Fruit fly (Drosophila melanogaster): ENCODE data around the gene AdipoR.

AdipoR gene

dm6 chr3R:22547585-22548022 is at the start of gene AdipoR:
Gene AdipoR, minus strand, starts transcription at chr3R:22547846.
- no peak for TF ChIP-seq CG8478 (optimal IDR thresholded peaks at IDR 0.05)
- TF ChIP-seq CTCF (optimal IDR thresholded peaks at IDR 0.05) = peak in 1 of 2 experiments; percentile 25

dm6 chr3R:22596450-22596849 is 48.8 kb upstream of the AdipoR start:
- TF ChIP-seq CTCF (optimal IDR thresholded peaks at IDR 0.05) (no peak), CG8478 (optimal IDR thresholded peaks at IDR 0.05) (no peak)

- no peak for TF ChIP-seq CTCF (optimal IDR thresholded peaks at IDR 0.05)
Observed at dm6 chr3R:22595293-22595868, 47.7 kb upstream of the AdipoR start.

- no peak for TF ChIP-seq CTCF (optimal IDR thresholded peaks at IDR 0.05)
Observed at dm6 chr3R:22594257-22594656, 46.6 kb upstream of the AdipoR start.

- TF ChIP-seq CTCF (optimal IDR thresholded peaks at IDR 0.05) = no peak
- TF ChIP-seq CG8478 (optimal IDR thresholded peaks at IDR 0.05) = no peak
Observed at dm6 chr3R:22590668-22591275, 43.1 kb upstream of the AdipoR start.

- no peak for TF ChIP-seq CTCF (optimal IDR thresholded peaks at IDR 0.05)
- no peak for TF ChIP-seq CG8478 (optimal IDR thresholded peaks at IDR 0.05)
Observed at dm6 chr3R:22589311-22589710, 41.7 kb upstream of the AdipoR start.

dm6 chr3R:22588756-22589155 is 41.1 kb upstream of the AdipoR start:
- TF ChIP-seq CTCF (optimal IDR thresholded peaks at IDR 0.05) (no peak), CG8478 (optimal IDR thresholded peaks at IDR 0.05) (no peak)

- TF ChIP-seq CTCF (optimal IDR thresholded peaks at IDR 0.05) = no peak
- no peak for TF ChIP-seq CG8478 (optimal IDR thresholded peaks at IDR 0.05)
Observed at dm6 chr3R:22587419-22587963, 39.8 kb upstream of the AdipoR start, which contains the start of gene Efa6. Gene Efa6, plus strand, starts transcription at chr3R:22587755.

- TF ChIP-seq CTCF (optimal IDR thresholded peaks at IDR 0.05) = no peak
- TF ChIP-seq CG8478 (optimal IDR thresholded peaks at IDR 0.05) = no peak
Observed at dm6 chr3R:22586525-22586924, 38.9 kb upstream of the AdipoR start, which contains the start of gene btn. Gene btn, minus strand, starts transcription at chr3R:22586625.

dm6 chr3R:22584582-22584981 is 36.9 kb upstream of the AdipoR start, which contains the start of the genes CG33107 and CG6937:
Gene CG33107, minus strand, starts transcription at chr3R:22584718.
Gene CG6937, plus strand, starts transcription at chr3R:22584773.
- TF ChIP-seq CTCF (optimal IDR thresholded peaks at IDR 0.05) = peak in 1 of 2 experiments; percentile 4
- TF ChIP-seq CG8478 (optimal IDR thresholded peaks at IDR 0.05) = no peak

dm6 chr3R:22582981-22583380 is 35.3 kb upstream of the AdipoR start, which contains the start of gene Dph5:
Gene Dph5, minus strand, starts transcription at chr3R:22583225.
- TF ChIP-seq CTCF (optimal IDR thresholded peaks at IDR 0.05) (peak in 1 of 2 experiments; percentile 26), CG8478 (optimal IDR thresholded peaks at IDR 0.05) (no peak)

dm6 chr3R:22580546-22580945 is 32.9 kb upstream of the AdipoR start, which contains the start of gene CSN6:
Gene CSN6, plus strand, starts transcription at chr3R:22580773.
- TF ChIP-seq CTCF (optimal IDR thresholded peaks at IDR 0.05) = peak; percentile 50 to 57
- TF ChIP-seq CG8478 (optimal IDR thresholded peaks at IDR 0.05) = no peak

dm6 chr3R:22576979-22577378 is 29.3 kb upstream of the AdipoR start:
- TF ChIP-seq CTCF (optimal IDR thresholded peaks at IDR 0.05) = no peak
- TF ChIP-seq CG8478 (optimal IDR thresholded peaks at IDR 0.05) = no peak

- no peak for TF ChIP-seq CTCF (optimal IDR thresholded peaks at IDR 0.05)
- TF ChIP-seq CG8478 (optimal IDR thresholded peaks at IDR 0.05) = no peak
Observed at dm6 chr3R:22576096-22576697, 28.6 kb upstream of the AdipoR start.

dm6 chr3R:22573590-22573989 is 25.9 kb upstream of the AdipoR start:
- TF ChIP-seq CG8478 (optimal IDR thresholded peaks at IDR 0.05) (no peak), CTCF (optimal IDR thresholded peaks at IDR 0.05) (no peak)

- TF ChIP-seq CTCF (optimal IDR thresholded peaks at IDR 0.05) = no peak
- no peak for TF ChIP-seq CG8478 (optimal IDR thresholded peaks at IDR 0.05)
Observed at dm6 chr3R:22569888-22570287, 22.2 kb upstream of the AdipoR start, which contains the start of gene CG33110. Gene CG33110, plus strand, starts transcription at chr3R:22570188.
